Fruit fly (Drosophila melanogaster) whole organism, adult: ENCODE measurements around the gene CG3632.

Experiments
- CG7101 ChIP-seq: fragments of 200-800 bp; sonication (Bioruptor generic); optimal IDR thresholded peaks from 2 replicates; lab custom pipeline; 2018; ENCODE audit warnings: missing biosample characterization, mild to moderate bottlenecking, missing genetic modification characterization, moderate library complexity
- Crg-1 ChIP-seq: fragments of 200-800 bp; sonication (Bioruptor generic); optimal IDR thresholded peaks from 2 replicates; lab custom pipeline; 2016; ENCODE audit warnings: missing biosample characterization, missing genetic modification characterization

DNA sequence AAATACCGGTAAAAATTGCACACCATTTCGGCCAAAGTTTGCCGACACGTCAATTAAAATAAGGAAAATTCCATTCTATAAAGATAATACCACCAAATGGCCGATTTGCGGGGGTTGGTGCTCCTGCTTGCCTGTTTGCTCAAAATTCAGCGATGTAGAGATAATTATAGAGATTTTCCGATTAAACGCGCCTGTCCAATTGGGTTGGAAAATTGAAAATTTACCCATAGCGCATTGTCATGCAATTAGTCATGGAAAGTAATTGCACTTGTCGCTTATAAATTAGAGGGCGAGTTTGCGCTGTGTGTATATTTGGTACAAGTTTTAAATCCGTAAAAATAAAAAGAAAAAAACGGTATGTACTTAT, 23.1 kb downstream of the CG3632 start:
- TF ChIP-seq Crg-1 (no peak), CG7101 (no peak)
